Fruit fly (Drosophila melanogaster): ENCODE measurements around the gene Actn.

Actn gene

DNA sequence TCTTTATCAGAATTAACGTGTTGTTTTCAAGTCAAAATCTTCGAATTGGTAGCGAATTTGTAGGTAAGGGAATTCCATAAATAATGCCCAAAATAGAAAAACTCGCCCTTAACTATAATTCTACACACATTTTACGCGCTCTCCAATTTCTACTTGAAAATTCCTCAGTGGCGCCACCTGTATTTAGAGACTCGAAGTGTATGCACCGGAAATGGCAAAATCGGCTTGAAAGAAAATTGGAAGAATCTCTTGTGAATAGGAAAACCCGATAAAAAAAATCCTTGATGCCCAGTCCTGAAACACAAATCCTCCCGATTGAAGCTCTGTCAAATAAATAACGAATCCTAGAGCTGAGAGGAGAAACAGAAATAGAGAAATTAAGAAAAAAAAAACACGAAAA, 36.3 kb downstream of the Actn start:
- TF ChIP-seq Smox (GFP tag; optimal IDR thresholded peaks at IDR 0.05) (peak; percentile 33), spab (GFP tag; optimal IDR thresholded peaks at IDR 0.05) (peak; percentile 7), vri (GFP tag; optimal IDR thresholded peaks at IDR 0.05) (no peak), eg (GFP tag; IDR thresholded peaks at IDR 0.05) (0 out of 3 replicates have a peak, but pooled peaks have one; percentile 23), fd59A (GFP tag; optimal IDR thresholded peaks at IDR 0.05) (no peak), CG31627 (GFP tag; optimal IDR thresholded peaks at IDR 0.05) (peak; percentile 27), dsx (GFP tag; optimal IDR thresholded peaks at IDR 0.05; ENCODE audit: poor library complexity, severe bottlenecking) (no peak), Blimp-1 (GFP tag; optimal IDR thresholded peaks at IDR 0.05) (peak; percentile 20), dac (GFP tag; optimal IDR thresholded peaks at IDR 0.05) (peak; percentile 36), CG34406 (GFP tag; optimal IDR thresholded peaks at IDR 0.05) (peak; percentile 51), Ets96B (tag; optimal IDR thresholded peaks at IDR 0.05) (no peak), Eip75B (GFP tag; optimal IDR thresholded peaks at IDR 0.05) (no peak), Ets21C (GFP tag; optimal IDR thresholded peaks at IDR 0.05) (no peak), Met (GFP tag; optimal IDR thresholded peaks at IDR 0.05) (peak; percentile 51), CG8632 (GFP tag; optimal IDR thresholded peaks at IDR 0.05) (peak; percentile 31), CG11902 (GFP tag; optimal IDR thresholded peaks at IDR 0.05) (no peak), topi (GFP tag; optimal IDR thresholded peaks at IDR 0.05) (peak; percentile 47), CG8319 (GFP tag; optimal IDR thresholded peaks at IDR 0.05) (peak; percentile 20), Lpt (GFP tag; optimal IDR thresholded peaks at IDR 0.05) (peak; percentile 0), Eip93F (GFP tag; optimal IDR thresholded peaks at IDR 0.05) (no peak), acj6 (GFP tag; optimal IDR thresholded peaks at IDR 0.05) (peak; percentile 31), CG6808 (GFP tag; optimal IDR thresholded peaks at IDR 0.05) (peak; percentile 12), CG6792 (GFP tag; optimal IDR thresholded peaks at IDR 0.05) (peak; percentile 37), pdm3 (GFP tag; optimal IDR thresholded peaks at IDR 0.05) (no peak), net (GFP tag; optimal IDR thresholded peaks at IDR 0.05) (peak; percentile 61), CG1621 (tag; optimal IDR thresholded peaks at IDR 0.05) (peak; percentile 16), Hr38 (GFP tag; optimal IDR thresholded peaks at IDR 0.05) (no peak), fkh (GFP tag; optimal IDR thresholded peaks at IDR 0.05) (no peak), CG11762 (GFP tag; optimal IDR thresholded peaks at IDR 0.05; ENCODE audit: insufficient read depth) (no peak), CG9139 (GFP tag; optimal IDR thresholded peaks at IDR 0.05) (no peak), ss (GFP tag; optimal IDR thresholded peaks at IDR 0.05) (peak in 1 of 2 experiments; percentile 52), CG3919 (GFP tag; optimal IDR thresholded peaks at IDR 0.05) (peak; percentile 71), achi (GFP tag; optimal IDR thresholded peaks at IDR 0.05) (peak; percentile 19), cyc (GFP tag; optimal IDR thresholded peaks at IDR 0.05) (peak; percentile 36), Sox102F (GFP tag; optimal IDR thresholded peaks at IDR 0.05) (peak; percentile 47), salr (GFP tag; optimal IDR thresholded peaks at IDR 0.05) (peak in 1 of 2 experiments; percentile 39), CG6163 (GFP tag; IDR thresholded peaks at IDR 0.05) (peak; percentile 66; the same call in 2 of the 3 replicates), lz (GFP tag; optimal IDR thresholded peaks at IDR 0.05) (peak; percentile 61), CG10631 (GFP tag; optimal IDR thresholded peaks at IDR 0.05) (no peak), CG7368 (GFP tag; optimal IDR thresholded peaks at IDR 0.05) (peak; percentile 40), CG6854 (GFP tag; optimal IDR thresholded peaks at IDR 0.05) (peak; percentile 76), Eip78C (GFP tag) (peak; percentile 87), esn (GFP tag; optimal IDR thresholded peaks at IDR 0.05) (peak; percentile 65), CG4318 (GFP tag; optimal IDR thresholded peaks at IDR 0.05) (no peak), CG10669 (GFP tag; optimal IDR thresholded peaks at IDR 0.05) (peak; percentile 52), CG11294 (GFP tag; IDR thresholded peaks at IDR 0.05) (no peak)
